Fruit fly (Drosophila melanogaster): Measurements from ENCODE around the gene Cbs.
A peak's percentile ranks its signal among the peaks of the same experiment; 100 is the strongest.

Gene Cbs

dm6 chrX:21044831-21045447, at the start of gene Cbs:
Gene Cbs, plus strand, starts transcription at chrX:21045138.
- TF ChIP-seq CG17801 (GFP tag; optimal IDR thresholded peaks at IDR 0.05; ENCODE audit: partially characterized antibody) = no peak

DNA sequence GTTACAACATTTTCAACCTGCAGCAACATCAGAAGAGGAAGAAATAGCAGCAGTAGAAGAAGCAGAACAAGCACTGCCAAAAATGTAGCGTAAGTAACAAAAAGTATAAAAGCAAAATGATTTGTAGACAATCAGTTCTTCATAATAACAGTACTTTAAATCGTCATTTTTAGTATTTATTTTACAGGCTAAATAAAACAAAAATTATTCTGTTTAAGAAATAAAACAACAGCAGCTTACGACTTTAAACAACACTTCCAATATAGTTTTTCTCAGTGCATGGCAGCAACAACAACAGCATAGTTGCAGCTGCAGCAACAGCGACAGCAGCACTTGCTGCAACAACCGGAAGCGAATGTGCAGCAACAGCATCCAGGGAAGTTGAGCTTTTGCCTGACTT, 34.4 kb upstream of the Cbs start:
- no peak for TF ChIP-seq CG17801 (GFP tag; optimal IDR thresholded peaks at IDR 0.05; ENCODE audit: partially characterized antibody)

dm6 chrX:21017568-21017967, 27.4 kb upstream of the Cbs start:
- TF ChIP-seq CG17801 (GFP tag; optimal IDR thresholded peaks at IDR 0.05; ENCODE audit: partially characterized antibody) = no peak

DNA sequence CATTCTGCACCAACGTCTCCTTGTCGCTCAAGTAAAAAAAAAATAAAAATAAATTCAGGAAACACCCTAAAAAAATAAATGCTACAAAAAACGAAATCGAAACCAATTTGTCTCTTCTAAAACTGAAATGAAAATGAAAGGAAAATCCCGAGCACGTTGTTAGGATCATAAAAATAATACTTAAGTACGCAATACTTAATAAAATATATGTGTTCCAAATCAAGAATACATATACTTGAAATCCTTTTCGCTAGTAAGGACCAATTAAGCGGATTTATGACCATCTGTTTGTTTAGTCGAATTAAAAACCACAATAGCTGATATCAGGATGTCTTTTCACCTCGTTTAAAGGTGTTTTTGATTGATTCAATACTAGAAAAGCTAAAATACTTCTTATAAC, 19.1 kb upstream of the Cbs start, which contains the start of gene r-cup:
Gene r-cup (minus strand): TSS at position 101 of the 400 bp plus-strand sequence.
- TF ChIP-seq CG17801 (GFP tag; optimal IDR thresholded peaks at IDR 0.05; ENCODE audit: partially characterized antibody) = no peak

dm6 chrX:21027929-21028575, 16.9 kb upstream of the Cbs start, which contains the start of gene CG1532:
Gene CG1532, minus strand, starts transcription at chrX:21028361.
- peak; percentile 33 for TF ChIP-seq CG17801 (GFP tag; optimal IDR thresholded peaks at IDR 0.05; ENCODE audit: partially characterized antibody)

- TF ChIP-seq CG17801 (GFP tag; optimal IDR thresholded peaks at IDR 0.05; ENCODE audit: partially characterized antibody) = peak; percentile 39
Observed at dm6 chrX:21031819-21032261, 13.1 kb upstream of the Cbs start, which contains the start of gene CG1529. Gene CG1529, minus strand, starts transcription at chrX:21031950.

- TF ChIP-seq CG17801 (GFP tag; optimal IDR thresholded peaks at IDR 0.05; ENCODE audit: partially characterized antibody) = no peak
Observed at dm6 chrX:21034638-21035037, 10.3 kb upstream of the Cbs start.

DNA sequence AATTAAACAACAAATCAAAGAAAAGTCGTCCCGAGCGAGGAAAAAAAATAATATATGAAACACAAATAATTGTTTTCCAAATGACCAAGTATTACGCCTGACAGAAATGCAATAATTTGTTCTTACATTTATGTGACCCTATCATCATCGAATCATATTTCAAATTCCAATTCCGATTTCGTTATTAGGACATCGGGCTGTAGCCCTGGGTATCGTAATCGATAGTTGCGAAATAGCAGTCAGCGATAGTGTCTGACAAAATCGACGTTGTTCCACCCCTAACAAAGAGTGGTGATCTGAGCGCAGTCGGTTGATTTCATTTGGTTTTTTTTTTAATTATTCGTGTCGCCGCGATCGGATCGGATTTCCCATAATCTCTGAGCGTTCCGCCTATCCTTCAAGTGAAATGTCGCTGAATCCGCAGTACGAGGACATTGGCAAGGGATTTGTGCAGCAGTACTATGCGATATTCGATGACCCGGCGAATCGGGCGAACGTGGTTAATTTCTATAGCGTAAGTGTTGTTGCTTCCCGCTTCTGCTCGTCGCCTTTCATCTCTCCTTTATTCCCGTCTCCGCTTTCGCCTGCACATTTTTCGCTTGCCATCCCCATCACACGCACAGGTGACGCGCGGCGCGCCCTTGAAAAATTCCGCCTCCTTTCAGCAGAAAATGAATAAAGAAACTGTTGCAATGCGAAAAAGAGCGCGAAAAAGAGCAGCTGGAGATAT, 9.6 kb upstream of the Cbs start, which contains the start of gene Ntf-2:
Gene Ntf-2 (plus strand): TSS at position 262 of the 730 bp plus-strand sequence.
- no peak for TF ChIP-seq CG17801 (GFP tag; optimal IDR thresholded peaks at IDR 0.05; ENCODE audit: partially characterized antibody)

- TF ChIP-seq CG17801 (GFP tag; optimal IDR thresholded peaks at IDR 0.05; ENCODE audit: partially characterized antibody) = peak; percentile 34
Observed at dm6 chrX:21035938-21036324, 9.0 kb upstream of the Cbs start.

DNA sequence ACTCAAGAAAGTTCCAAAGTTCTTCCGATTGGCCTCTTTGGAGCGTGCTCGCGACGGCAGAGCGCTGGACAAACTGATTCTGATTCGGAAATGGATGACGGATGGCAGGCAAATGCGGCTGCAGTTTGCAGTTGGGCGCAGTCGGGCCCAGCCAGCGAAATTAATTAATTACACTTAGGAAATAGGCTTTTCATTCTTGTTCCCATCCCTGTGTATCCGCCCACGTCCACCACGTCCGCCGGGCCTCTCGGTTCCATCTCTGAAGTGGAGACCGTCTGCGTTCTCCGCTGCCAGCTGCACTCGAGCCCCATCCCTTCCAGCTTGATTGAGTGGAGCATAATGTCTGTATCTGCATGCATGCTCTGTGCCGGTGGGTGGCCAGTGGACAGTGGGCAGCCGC, 4.4 kb upstream of the Cbs start, which contains the start of gene CG15449:
Gene CG15449 (minus strand): TSS at position 101 of the 400 bp plus-strand sequence.
- no peak for TF ChIP-seq CG17801 (GFP tag; optimal IDR thresholded peaks at IDR 0.05; ENCODE audit: partially characterized antibody)

- no peak for TF ChIP-seq CG17801 (GFP tag; optimal IDR thresholded peaks at IDR 0.05; ENCODE audit: partially characterized antibody)
Observed at dm6 chrX:21041825-21042224, 3.1 kb upstream of the Cbs start, which contains the start of gene Mgstl. Gene Mgstl, plus strand, starts transcription at chrX:21042125.

dm6 chrX:21042638-21043513, 2.1 kb upstream of the Cbs start:
- TF ChIP-seq CG17801 (GFP tag; optimal IDR thresholded peaks at IDR 0.05; ENCODE audit: partially characterized antibody) = peak; percentile 87

dm6 chrX:21044278-21044830, 584 bp upstream of the Cbs start:
- no peak for TF ChIP-seq CG17801 (GFP tag; optimal IDR thresholded peaks at IDR 0.05; ENCODE audit: partially characterized antibody)

DNA sequence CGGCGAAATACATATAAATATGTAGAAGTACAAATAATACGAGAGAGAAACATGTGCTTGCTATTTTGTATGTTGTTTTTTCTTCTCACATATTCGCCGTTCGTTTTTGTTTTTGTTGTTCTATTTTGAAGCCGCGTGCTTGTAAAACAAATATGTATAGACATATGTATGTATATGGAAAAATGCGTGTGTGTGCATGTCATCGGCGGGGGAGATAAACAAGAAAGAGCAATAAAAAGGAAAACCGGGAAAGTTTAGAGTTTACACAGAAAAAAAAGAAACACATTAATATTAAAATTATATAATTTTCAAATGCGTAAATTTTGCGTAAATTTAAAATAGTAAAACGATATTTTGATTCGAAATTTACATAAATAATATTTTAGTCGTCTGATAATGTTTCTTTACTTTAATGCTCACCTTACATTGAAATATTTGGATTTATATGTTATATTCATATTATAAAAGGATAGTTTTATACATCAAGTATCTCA, 557 bp downstream of the Cbs start:
- no peak for TF ChIP-seq CG17801 (GFP tag; optimal IDR thresholded peaks at IDR 0.05; ENCODE audit: partially characterized antibody)

All from ovary, adult (tissue).